Fruit fly (Drosophila melanogaster) S2 (cell line): ENCODE data around the gene stai.

Experiments
- CG8478 ChIP-seq: fragments of >200 bp; optimal IDR thresholded peaks from 2 replicates; lab custom pipeline; 2018
- CTCF ChIP-seq, 2 experiments: fragments of >200 bp; optimal IDR thresholded peaks; 2 replicates each; lab custom pipeline; 2018

- TF ChIP-seq CG8478 (lab: Kevin White, UChicago), result no peak
- no peak for TF ChIP-seq CTCF (optimal IDR thresholded peaks at IDR 0.05; lab: Kevin White, UChicago)
Observed at dm6 chr2L:6127478-6127877, 27.3 kb downstream of the stai start, which contains the start of gene WDR79.
